Fruit fly (Drosophila melanogaster): ENCODE measurements around the gene Obp18a.
A peak's percentile ranks its signal among the peaks of the same experiment; 100 is the strongest.

Gene Obp18a

DNA sequence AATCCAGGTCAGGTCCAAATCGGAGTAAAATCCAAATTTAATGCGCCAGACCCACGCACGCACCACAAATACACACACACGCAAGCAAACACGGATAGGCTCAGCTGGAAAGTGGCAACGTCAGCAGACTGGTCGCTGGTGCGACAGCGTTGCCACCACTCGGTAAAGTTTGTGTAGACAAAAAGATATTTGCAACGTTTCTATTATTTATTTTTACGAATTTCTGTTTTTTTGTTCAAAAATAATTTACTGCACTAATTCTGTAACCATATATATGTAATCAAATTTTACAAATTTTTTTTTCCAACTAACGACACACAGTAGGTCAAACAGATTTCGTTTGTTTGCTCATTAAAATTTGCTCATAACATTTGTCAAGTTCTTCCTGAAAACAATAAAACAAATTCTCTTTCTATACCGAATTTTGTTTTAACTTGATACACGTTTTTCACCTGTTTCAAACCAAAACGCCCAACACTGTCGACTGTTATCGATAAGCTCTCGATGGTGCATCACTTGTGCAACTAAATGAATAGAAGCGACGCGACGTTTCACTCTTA lies 44.1 kb upstream of the Obp18a start, which contains the start of the genes CG7556 and CG7453 (continued):
- peak; percentile 26 for TF ChIP-seq CG17802 (tag; optimal IDR thresholded peaks at IDR 0.05)
- peak; percentile 45 for TF ChIP-seq CG31224 (GFP tag; IDR thresholded peaks at IDR 0.05)
- TF ChIP-seq CG10274 (GFP tag; optimal IDR thresholded peaks at IDR 0.05) = peak; percentile 17
- TF ChIP-seq disco-r (GFP tag; optimal IDR thresholded peaks at IDR 0.05) = peak; percentile 62
- peak; percentile 41 for TF ChIP-seq pzg (GFP tag; optimal IDR thresholded peaks at IDR 0.05)
- peak; percentile 65 for TF ChIP-seq CG17829 (tag; optimal IDR thresholded peaks at IDR 0.05)
- TF ChIP-seq CG31365 (tag; optimal IDR thresholded peaks at IDR 0.05) = no peak
- TF ChIP-seq pum (GFP tag; optimal IDR thresholded peaks at IDR 0.05) = peak; percentile 72
- TF ChIP-seq hb (GFP tag; IDR thresholded peaks at IDR 0.05; ENCODE audit: partially characterized antibody) = no peak
- no peak for TF ChIP-seq CG17612 (GFP tag; IDR thresholded peaks at IDR 0.05)
- peak; percentile 82 for TF ChIP-seq CHES-1-like (GFP tag; optimal IDR thresholded peaks at IDR 0.05)
- TF ChIP-seq Mes4 (GFP tag; optimal IDR thresholded peaks at IDR 0.05) = peak; percentile 54
- no peak for TF ChIP-seq CG7271 (tag; optimal IDR thresholded peaks at IDR 0.05)
- TF ChIP-seq HLH3B (GFP tag; IDR thresholded peaks at IDR 0.05) = peak; percentile 61; the same call in 1 of the 2 replicates

DNA sequence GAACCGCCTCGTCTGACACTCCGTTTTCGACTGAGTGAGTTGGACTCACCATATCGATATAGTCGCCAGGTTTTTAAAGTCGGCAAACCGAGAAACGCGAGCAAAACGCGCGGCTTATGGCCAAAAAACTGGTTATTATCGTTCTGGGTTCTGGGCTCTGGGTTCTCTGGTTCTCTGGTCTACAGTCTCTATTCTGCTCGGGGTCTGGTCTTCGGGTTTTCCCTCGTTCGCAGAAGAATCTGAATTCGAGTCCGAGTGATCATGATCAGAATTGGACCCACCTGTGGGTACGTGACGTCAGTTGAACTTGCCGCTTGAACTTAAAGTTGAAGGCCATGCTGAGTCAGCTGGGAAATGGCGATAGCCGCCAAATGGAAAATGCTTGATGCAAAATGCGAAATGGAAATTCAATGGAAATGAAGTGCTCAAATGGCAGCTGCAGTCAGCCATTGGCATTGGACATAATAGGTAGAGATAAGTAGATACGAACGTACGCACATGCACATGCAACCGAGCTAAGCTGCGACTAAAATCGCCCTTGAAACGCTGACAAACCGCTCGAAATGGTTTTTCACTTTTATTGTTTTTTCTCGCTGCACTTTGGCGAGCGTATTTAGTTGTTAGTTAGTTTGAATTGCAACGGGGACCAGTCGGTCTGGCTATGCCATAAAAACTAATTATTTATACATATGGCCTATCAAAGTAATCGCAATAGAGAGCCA lies 39.3 kb upstream of the Obp18a start, which contains the start of gene CG33939:
TSS of gene CG33939 (minus strand) at position 51 of the 722 bp plus-strand sequence.
- no peak for TF ChIP-seq Dfd (GFP tag; optimal IDR thresholded peaks at IDR 0.05)
- TF ChIP-seq CG13287 (GFP tag; IDR thresholded peaks at IDR 0.05; ENCODE audit: partially characterized antibody) = peak; percentile 8; the same call in 1 of the 2 replicates
- peak; percentile 77 for TF ChIP-seq Deaf1 (tag; optimal IDR thresholded peaks at IDR 0.05)
- no peak for TF ChIP-seq jing (GFP tag; optimal IDR thresholded peaks at IDR 0.05)
- no peak for TF ChIP-seq CG1647 (GFP tag; optimal IDR thresholded peaks at IDR 0.05)
- TF ChIP-seq Dll (GFP tag; IDR thresholded peaks at IDR 0.05; ENCODE audit: partially characterized antibody) = 0 out of 4 replicates have a peak, but pooled peaks have one; percentile 14
- no peak for TF ChIP-seq CG18476 (GFP tag; optimal IDR thresholded peaks at IDR 0.05)
- TF ChIP-seq CG8359 (GFP tag; optimal IDR thresholded peaks at IDR 0.05; ENCODE audit: borderline replicate concordance) = peak; percentile 99
- TF ChIP-seq slp2 (GFP tag; optimal IDR thresholded peaks at IDR 0.05) = no peak
- no peak for TF ChIP-seq CG6175 (GFP tag; IDR thresholded peaks at IDR 0.05)
- peak; percentile 92 for TF ChIP-seq CG13894 (tag; optimal IDR thresholded peaks at IDR 0.05)
- TF ChIP-seq pros (GFP tag; optimal IDR thresholded peaks at IDR 0.05) = no peak
- TF ChIP-seq crp (GFP tag; optimal IDR thresholded peaks at IDR 0.05) = no peak
- peak; percentile 9 for TF ChIP-seq ftz-f1 (GFP tag; optimal IDR thresholded peaks at IDR 0.05)
- TF ChIP-seq CG8089 (GFP tag; optimal IDR thresholded peaks at IDR 0.05) = no peak
- peak; percentile 24; the same call in 1 of the 2 replicates for TF ChIP-seq CG32532 (GFP tag; IDR thresholded peaks at IDR 0.05)
- TF ChIP-seq vnd (GFP tag; IDR thresholded peaks at IDR 0.05; ENCODE audit: partially characterized antibody) = no peak
- TF ChIP-seq chinmo (GFP tag; IDR thresholded peaks at IDR 0.05; ENCODE audit: partially characterized antibody) = 0 out of 4 replicates have a peak, but pooled peaks have one; percentile 73
- peak; percentile 22 for TF ChIP-seq nom (GFP tag; optimal IDR thresholded peaks at IDR 0.05)
- TF ChIP-seq phol (tag; optimal IDR thresholded peaks at IDR 0.05) = no peak
- TF ChIP-seq Abd-B (GFP tag; optimal IDR thresholded peaks at IDR 0.05) = no peak
- TF ChIP-seq CG18262 (tag; optimal IDR thresholded peaks at IDR 0.05) = no peak
- TF ChIP-seq CG6654 (GFP tag; optimal IDR thresholded peaks at IDR 0.05) = no peak
- TF ChIP-seq Tbp (GFP tag; optimal IDR thresholded peaks at IDR 0.05) = peak; percentile 65
- no peak for TF ChIP-seq tup (GFP tag; optimal IDR thresholded peaks at IDR 0.05)
- peak in 1 of 2 experiments; percentile 1 for TF ChIP-seq Trl (optimal IDR thresholded peaks at IDR 0.05)
- TF ChIP-seq Trl (GFP tag; optimal IDR thresholded peaks at IDR 0.05) = no peak
- no peak for TF ChIP-seq MESR4 (GFP tag; optimal IDR thresholded peaks at IDR 0.05)
